Fruit fly (Drosophila melanogaster): Measurements from ENCODE around the gene Polr2M.

Gene Polr2M

dm6 chr3R:19229245-19229644 lies at the start of gene Polr2M, which contains the start of gene CG5250:
TSS of gene Polr2M (plus strand) at chr3R:19229463.
TSS of gene CG5250 (minus strand) at chr3R:19229276.
- TF ChIP-seq esn (GFP tag; optimal IDR thresholded peaks at IDR 0.05) (no peak), pdm3 (GFP tag; optimal IDR thresholded peaks at IDR 0.05) (no peak), CG9139 (GFP tag; optimal IDR thresholded peaks at IDR 0.05) (no peak), CG3919 (GFP tag; optimal IDR thresholded peaks at IDR 0.05) (no peak), CG10631 (GFP tag; optimal IDR thresholded peaks at IDR 0.05) (no peak), CG6854 (GFP tag; optimal IDR thresholded peaks at IDR 0.05) (no peak), fkh (GFP tag; optimal IDR thresholded peaks at IDR 0.05) (no peak), CG11762 (GFP tag; optimal IDR thresholded peaks at IDR 0.05; ENCODE audit: insufficient read depth) (no peak), CG8119 (GFP tag; IDR thresholded peaks at IDR 0.05) (no peak), cyc (GFP tag; optimal IDR thresholded peaks at IDR 0.05) (no peak), CG6163 (GFP tag; IDR thresholded peaks at IDR 0.05) (no peak), CG4318 (GFP tag; optimal IDR thresholded peaks at IDR 0.05) (no peak)

DNA sequence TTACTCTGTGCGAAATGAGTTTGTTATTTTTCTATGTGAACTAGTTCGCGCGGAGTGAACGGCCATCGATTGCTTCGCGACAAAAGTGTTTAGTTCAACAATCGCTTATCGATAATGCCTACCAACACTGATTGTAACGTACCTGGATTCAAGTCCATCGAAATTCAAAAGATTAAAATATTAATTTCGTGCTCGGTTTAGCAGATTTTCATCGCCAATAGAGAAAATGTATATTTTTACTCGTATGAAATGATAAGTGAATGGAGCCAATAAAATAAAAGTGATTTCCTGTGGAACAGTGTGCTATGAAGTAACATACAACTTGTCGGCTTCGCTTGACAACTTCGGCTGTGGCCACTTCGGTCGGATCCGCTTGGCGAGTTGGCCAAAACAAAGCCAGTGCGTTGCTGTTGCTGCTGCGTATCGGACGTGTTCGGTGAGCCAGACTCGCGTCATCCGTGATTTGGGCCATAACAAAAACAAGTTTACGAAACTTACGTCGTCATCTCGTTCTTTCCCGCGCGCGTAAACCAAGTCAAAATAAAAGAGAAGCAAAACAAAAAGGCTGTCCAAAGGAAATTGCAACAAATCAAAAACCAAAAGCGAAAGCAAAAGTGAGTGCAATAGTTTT lies 48.9 kb upstream of the Polr2M start, which contains the start of the genes CG5555 and myd:
TSS of gene CG5555 (minus strand) at position 276 of the 631 bp plus-strand sequence.
TSS of gene myd (plus strand) at position 397 of the 631 bp plus-strand sequence.
- no peak for TF ChIP-seq CG6854 (GFP tag; optimal IDR thresholded peaks at IDR 0.05)
- TF ChIP-seq Eip93F (GFP tag; optimal IDR thresholded peaks at IDR 0.05): peak; percentile 16
- TF ChIP-seq CG8119 (GFP tag; IDR thresholded peaks at IDR 0.05): no peak; the same call in 1 of the 3 replicates
- no peak for TF ChIP-seq Sox15 (GFP tag; optimal IDR thresholded peaks at IDR 0.05)
- TF ChIP-seq Sox14 (GFP tag; optimal IDR thresholded peaks at IDR 0.05): peak; percentile 76
- TF ChIP-seq CG11902 (GFP tag; optimal IDR thresholded peaks at IDR 0.05): no peak
- TF ChIP-seq cyc (GFP tag; optimal IDR thresholded peaks at IDR 0.05): peak; percentile 39
- TF ChIP-seq svp (GFP tag): peak; percentile 79
- peak; percentile 68 for TF ChIP-seq Sox102F (GFP tag; optimal IDR thresholded peaks at IDR 0.05)
- TF ChIP-seq lz (GFP tag; optimal IDR thresholded peaks at IDR 0.05): peak; percentile 66
- no peak for TF ChIP-seq dac (GFP tag; optimal IDR thresholded peaks at IDR 0.05)
- peak; percentile 48 for TF ChIP-seq CG3032 (tag; optimal IDR thresholded peaks at IDR 0.05)
- TF ChIP-seq CG6792 (GFP tag; optimal IDR thresholded peaks at IDR 0.05): peak; percentile 51
- peak; percentile 74 for TF ChIP-seq CG15336 (GFP tag; IDR thresholded peaks at IDR 0.05)
- TF ChIP-seq CG16779 (tag; optimal IDR thresholded peaks at IDR 0.05): no peak
- peak; percentile 88 for TF ChIP-seq Eip78C (GFP tag)
- peak; percentile 20 for TF ChIP-seq CG7368 (GFP tag; optimal IDR thresholded peaks at IDR 0.05)
- peak; percentile 46 for TF ChIP-seq Ets96B (tag; optimal IDR thresholded peaks at IDR 0.05)
- peak; percentile 58 for TF ChIP-seq achi (GFP tag; optimal IDR thresholded peaks at IDR 0.05)
- no peak for TF ChIP-seq CG10631 (GFP tag; optimal IDR thresholded peaks at IDR 0.05)
- TF ChIP-seq esn (GFP tag; optimal IDR thresholded peaks at IDR 0.05): peak; percentile 74
- TF ChIP-seq Blimp-1 (GFP tag; optimal IDR thresholded peaks at IDR 0.05): peak; percentile 89
- TF ChIP-seq CG9139 (GFP tag; optimal IDR thresholded peaks at IDR 0.05): peak; percentile 28
- TF ChIP-seq CG6808 (GFP tag; optimal IDR thresholded peaks at IDR 0.05): no peak
- TF ChIP-seq CG31627 (GFP tag; optimal IDR thresholded peaks at IDR 0.05): peak; percentile 55
- peak; percentile 45 for TF ChIP-seq Ets21C (GFP tag; optimal IDR thresholded peaks at IDR 0.05)
- TF ChIP-seq fd59A (GFP tag; optimal IDR thresholded peaks at IDR 0.05): peak; percentile 11
- TF ChIP-seq Lpt (GFP tag; optimal IDR thresholded peaks at IDR 0.05): peak; percentile 17
- TF ChIP-seq vri (GFP tag; optimal IDR thresholded peaks at IDR 0.05): peak; percentile 97
- no peak; the same call in 1 of the 2 replicates for TF ChIP-seq CG11294 (GFP tag; IDR thresholded peaks at IDR 0.05)
- TF ChIP-seq CG6276 (GFP tag; optimal IDR thresholded peaks at IDR 0.05): no peak
- TF ChIP-seq CG34406 (GFP tag; optimal IDR thresholded peaks at IDR 0.05): peak; percentile 70
- no peak; the same call in none of the 3 replicates for TF ChIP-seq eg (GFP tag; IDR thresholded peaks at IDR 0.05)
- TF ChIP-seq salr (GFP tag; optimal IDR thresholded peaks at IDR 0.05): no peak
- no peak for TF ChIP-seq CG32006 (GFP tag; optimal IDR thresholded peaks at IDR 0.05)
- TF ChIP-seq net (GFP tag; optimal IDR thresholded peaks at IDR 0.05): peak; percentile 34
- no peak for TF ChIP-seq fd85E (GFP tag; optimal IDR thresholded peaks at IDR 0.05)
- peak; percentile 70 for TF ChIP-seq OdsH (GFP tag; optimal IDR thresholded peaks at IDR 0.05)
- TF ChIP-seq CG1621 (tag; optimal IDR thresholded peaks at IDR 0.05): peak; percentile 33
- TF ChIP-seq CG11762 (GFP tag; optimal IDR thresholded peaks at IDR 0.05; ENCODE audit: insufficient read depth): no peak
- TF ChIP-seq Met (GFP tag; optimal IDR thresholded peaks at IDR 0.05): peak; percentile 62
- TF ChIP-seq fkh (GFP tag; optimal IDR thresholded peaks at IDR 0.05): peak; percentile 9
- TF ChIP-seq acj6 (GFP tag; optimal IDR thresholded peaks at IDR 0.05): peak; percentile 53
- peak; percentile 62 for TF ChIP-seq Hr39 (GFP tag; optimal IDR thresholded peaks at IDR 0.05)
